Fruit fly (Drosophila melanogaster): Measurements from ENCODE around the gene MYPT-75D.
A peak's percentile ranks its signal among the peaks of the same experiment; 100 is the strongest.

The MYPT-75D gene

dm6 chr3L:18681550-18682217 lies 55.9 kb downstream of the MYPT-75D start, which contains the start of the genes Sgf11 and CG32202:
Sgf11 (minus strand) TSS chr3L:18681836.
CG32202 (plus strand) TSS chr3L:18682184.
- TF ChIP-seq brk (GFP tag; optimal IDR thresholded peaks at IDR 0.05) (no peak), N (GFP tag; optimal IDR thresholded peaks at IDR 0.05) (no peak), lola (GFP tag; optimal IDR thresholded peaks at IDR 0.05) (no peak), HLH106 (tag; optimal IDR thresholded peaks at IDR 0.05) (peak; percentile 67), dsf (GFP tag; optimal IDR thresholded peaks at IDR 0.05; ENCODE audit: borderline replicate concordance) (no peak), Hr83 (GFP tag; optimal IDR thresholded peaks at IDR 0.05; ENCODE audit: poor library complexity, severe bottlenecking) (no peak), Sp1 (GFP tag; optimal IDR thresholded peaks at IDR 0.05) (peak; percentile 61), dmrt93B (GFP tag; optimal IDR thresholded peaks at IDR 0.05) (no peak), Hr78 (GFP tag; optimal IDR thresholded peaks at IDR 0.05) (no peak), h (GFP tag; optimal IDR thresholded peaks at IDR 0.05) (no peak), woc (GFP tag; optimal IDR thresholded peaks at IDR 0.05) (peak; percentile 29), tai (GFP tag; optimal IDR thresholded peaks at IDR 0.05) (no peak), Mio (GFP tag; optimal IDR thresholded peaks at IDR 0.05) (no peak), Jra (GFP tag; optimal IDR thresholded peaks at IDR 0.05) (peak; percentile 11), Dif (GFP tag; optimal IDR thresholded peaks at IDR 0.05; ENCODE audit: partially characterized antibody) (no peak), OdsH (GFP tag; optimal IDR thresholded peaks at IDR 0.05) (peak; percentile 24), dl (GFP tag; optimal IDR thresholded peaks at IDR 0.05; ENCODE audit: insufficient read depth in 1 of 2, partially characterized antibody in 2 of 2) (no peak), sage (GFP tag; optimal IDR thresholded peaks at IDR 0.05) (no peak), Myc (optimal IDR thresholded peaks at IDR 0.05) (no peak), Abd-B (GFP tag; optimal IDR thresholded peaks at IDR 0.05) (no peak), Dfd (GFP tag; optimal IDR thresholded peaks at IDR 0.05) (no peak), ey (GFP tag; optimal IDR thresholded peaks at IDR 0.05) (peak; percentile 8), Hnf4 (GFP tag; optimal IDR thresholded peaks at IDR 0.05) (no peak), CG32264 (GFP tag; optimal IDR thresholded peaks at IDR 0.05) (no peak), Rel (GFP tag; optimal IDR thresholded peaks at IDR 0.05) (no peak), Rel (tag; optimal IDR thresholded peaks at IDR 0.05) (peak; percentile 9), CG9705 (GFP tag; optimal IDR thresholded peaks at IDR 0.05) (no peak), usp (GFP tag; optimal IDR thresholded peaks at IDR 0.05) (no peak), psq (GFP tag; optimal IDR thresholded peaks at IDR 0.05) (peak; percentile 66), GATAd (GFP tag; optimal IDR thresholded peaks at IDR 0.05) (peak; percentile 10), foxo (GFP tag; optimal IDR thresholded peaks at IDR 0.05) (peak in 1 of 2 experiments; percentile 66), Vsx2 (GFP tag; optimal IDR thresholded peaks at IDR 0.05; ENCODE audit: partially characterized antibody) (no peak), jim (GFP tag; optimal IDR thresholded peaks at IDR 0.05) (no peak), rgr (GFP tag; optimal IDR thresholded peaks at IDR 0.05) (peak; percentile 55), sv (GFP tag; optimal IDR thresholded peaks at IDR 0.05) (no peak), CrebA (GFP tag; optimal IDR thresholded peaks at IDR 0.05; ENCODE audit: borderline replicate concordance) (no peak), fru (GFP tag; optimal IDR thresholded peaks at IDR 0.05) (no peak), pan (optimal IDR thresholded peaks at IDR 0.05) (no peak), br (GFP tag; optimal IDR thresholded peaks at IDR 0.05) (no peak)

dm6 chr3L:18683846-18684245 lies 58.1 kb downstream of the MYPT-75D start, which contains the start of gene Chmp1:
Chmp1 (minus strand) TSS chr3L:18684061.
- TF ChIP-seq Sp1 (GFP tag; optimal IDR thresholded peaks at IDR 0.05) (no peak), CG9705 (GFP tag; optimal IDR thresholded peaks at IDR 0.05) (no peak), Jra (GFP tag; optimal IDR thresholded peaks at IDR 0.05) (peak; percentile 69), tai (GFP tag; optimal IDR thresholded peaks at IDR 0.05) (no peak), dl (GFP tag; optimal IDR thresholded peaks at IDR 0.05; ENCODE audit: insufficient read depth in 1 of 2, partially characterized antibody in 2 of 2) (peak in 1 of 2 experiments; percentile 50), Rel (GFP tag; optimal IDR thresholded peaks at IDR 0.05) (no peak), Rel (tag; optimal IDR thresholded peaks at IDR 0.05) (peak; percentile 87), woc (GFP tag; optimal IDR thresholded peaks at IDR 0.05) (no peak)
